Fruit fly (Drosophila melanogaster): ENCODE results near the gene Lar.

dm6 chr2L:19769703-19770102 lies 183.3 kb downstream of the Lar start:
- no peak for TF ChIP-seq twi (tag; optimal IDR thresholded peaks at IDR 0.05)
- TF ChIP-seq CG32772 (GFP tag; IDR thresholded peaks at IDR 0.05): no peak
- no peak for TF ChIP-seq Rx (GFP tag; IDR thresholded peaks at IDR 0.05)
- TF ChIP-seq gem (tag; optimal IDR thresholded peaks at IDR 0.05): no peak
- TF ChIP-seq CG10267 (tag; optimal IDR thresholded peaks at IDR 0.05): no peak
- TF ChIP-seq dpn (GFP tag; optimal IDR thresholded peaks at IDR 0.05): no peak
- TF ChIP-seq al (GFP tag; IDR thresholded peaks at IDR 0.05): no peak
- TF ChIP-seq CG9797 (GFP tag; optimal IDR thresholded peaks at IDR 0.05): no peak
- no peak for TF ChIP-seq Med (GFP tag)
- no peak for TF ChIP-seq CG11247 (GFP tag; IDR thresholded peaks at IDR 0.05)
- no peak for TF ChIP-seq otp (GFP tag; IDR thresholded peaks at IDR 0.05)

All from whole organism, embryonic.